Worm (Caenorhabditis elegans) whole organism, late embryonic: ENCODE results near the gene ZC204.13.
"Not testable (repeated sequence)": the region's sequence is repeated elsewhere in the genome, so short reads cannot be mapped to it uniquely, and the experiment has no call there.

ENCODE experiments used
- C38D4.7 ChIP-seq: fragments of 200-800 bp; sonication (Bioruptor generic); optimal IDR thresholded peaks from 2 replicates; lab custom pipeline; 2018; ENCODE audit warnings: mild to moderate bottlenecking, missing genetic modification characterization, moderate library complexity, missing compliant biosample characterization
- F13H6.1 ChIP-seq: sonication (generic microtip); optimal IDR thresholded peaks from 2 replicates; lab custom pipeline; 2016; ENCODE audit warnings: missing genetic modification characterization, missing compliant biosample characterization
- K02D7.2 ChIP-seq: sonication (generic microtip); optimal IDR thresholded peaks from 2 replicates; lab custom pipeline; 2017; ENCODE audit warnings: mild to moderate bottlenecking, missing genetic modification characterization, missing compliant biosample characterization
- ahr-1 ChIP-seq: sonication (generic microtip); optimal IDR thresholded peaks from 2 replicates; lab custom pipeline; 2016; ENCODE audit warnings: missing genetic modification characterization, missing compliant biosample characterization
- ceh-2 ChIP-seq: sonication (generic microtip); optimal IDR thresholded peaks from 2 replicates; lab custom pipeline; 2016; ENCODE audit warnings: missing genotype, missing genetic modification characterization, missing compliant biosample characterization
- ceh-22 ChIP-seq: sonication (generic microtip); optimal IDR thresholded peaks from 2 replicates; lab custom pipeline; 2017; ENCODE audit warnings: missing biosample characterization, missing genetic modification characterization
- ceh-34 ChIP-seq: sonication (generic microtip); optimal IDR thresholded peaks from 2 replicates; lab custom pipeline; 2016; ENCODE audit warnings: mild to moderate bottlenecking, missing genetic modification characterization, missing compliant biosample characterization
- ceh-45 ChIP-seq: fragments of 200-800 bp; sonication (Bioruptor generic); IDR thresholded peaks from 2 replicates; pipeline ENCODE4 v1.3.6; 2022; ENCODE audit warnings: missing genetic modification reagents, missing genetic modification characterization, missing compliant biosample characterization
- ceh-48 ChIP-seq: sonication (generic microtip); optimal IDR thresholded peaks from 2 replicates; lab custom pipeline; 2016; ENCODE audit warnings: missing genetic modification characterization, inconsistent platforms, missing compliant biosample characterization
- ceh-9 ChIP-seq: sonication (generic microtip); optimal IDR thresholded peaks from 2 replicates; lab custom pipeline; 2016; ENCODE audit warnings: mild to moderate bottlenecking, missing genetic modification characterization, inconsistent platforms, missing compliant biosample characterization
- dve-1 ChIP-seq: sonication (generic microtip); optimal IDR thresholded peaks from 2 replicates; lab custom pipeline; 2017; ENCODE audit warnings: antibody characterized with exemption, mild to moderate bottlenecking, missing genetic modification characterization, missing compliant biosample characterization
- elt-4 ChIP-seq: sonication (generic microtip); optimal IDR thresholded peaks from 2 replicates; lab custom pipeline; 2016; ENCODE audit warnings: missing genetic modification characterization, missing compliant biosample characterization
- eyg-1 ChIP-seq: sonication (generic microtip); optimal IDR thresholded peaks from 2 replicates; lab custom pipeline; 2016; ENCODE audit warnings: missing genotype, missing genetic modification characterization, missing compliant biosample characterization
- fax-1 ChIP-seq: sonication (generic microtip); optimal IDR thresholded peaks from 2 replicates; lab custom pipeline; 2016; ENCODE audit warnings: missing genotype, missing genetic modification characterization, missing compliant biosample characterization
- fkh-10 ChIP-seq: fragments of 150-350 bp; optimal IDR thresholded peaks from 2 replicates; lab custom pipeline; 2014; ENCODE audit warnings: missing biosample characterization, missing genetic modification reagents, missing genetic modification characterization
- fkh-6 ChIP-seq: sonication (generic microtip); optimal IDR thresholded peaks from 2 replicates; lab custom pipeline; 2016; ENCODE audit warnings: missing genetic modification characterization, missing compliant biosample characterization
- gmeb-2 ChIP-seq: sonication (generic microtip); optimal IDR thresholded peaks from 2 replicates; lab custom pipeline; 2016; ENCODE audit warnings: missing genetic modification characterization, inconsistent platforms, missing compliant biosample characterization
- hlh-13 ChIP-seq: fragments of 200-800 bp; sonication (Bioruptor generic); optimal IDR thresholded peaks from 2 replicates; lab custom pipeline; 2018; ENCODE audit warnings: mild to moderate bottlenecking, missing genetic modification characterization, missing compliant biosample characterization
- hlh-15 ChIP-seq: sonication (generic microtip); optimal IDR thresholded peaks from 2 replicates; lab custom pipeline; 2016; ENCODE audit warnings: missing genetic modification characterization, missing compliant biosample characterization
- hlh-6 ChIP-seq: sonication (generic microtip); optimal IDR thresholded peaks from 2 replicates; lab custom pipeline; 2016; ENCODE audit warnings: missing genotype, missing genetic modification characterization, missing compliant biosample characterization
- hlh-8 ChIP-seq: sonication (generic microtip); optimal IDR thresholded peaks from 2 replicates; lab custom pipeline; 2016; ENCODE audit warnings: missing genotype, missing genetic modification characterization, missing compliant biosample characterization
- lim-6 ChIP-seq: sonication (generic microtip); optimal IDR thresholded peaks from 2 replicates; lab custom pipeline; 2016; ENCODE audit warnings: missing genetic modification characterization, missing compliant biosample characterization
- madf-2 ChIP-seq: sonication (generic microtip); optimal IDR thresholded peaks from 2 replicates; lab custom pipeline; 2017; ENCODE audit warnings: missing genetic modification characterization, missing compliant biosample characterization
- nhr-11 ChIP-seq: fragments of 150-350 bp; optimal IDR thresholded peaks from 2 replicates; lab custom pipeline; 2014; ENCODE audit warnings: missing biosample characterization, missing genetic modification characterization
- pat-9 ChIP-seq: fragments of 200-800 bp; sonication (Bioruptor generic); optimal IDR thresholded peaks from 2 replicates; lab custom pipeline; 2018; ENCODE audit warnings: mild to moderate bottlenecking, missing genetic modification characterization, moderate library complexity, missing compliant biosample characterization
- pha-2 ChIP-seq: sonication (generic microtip); optimal IDR thresholded peaks from 2 replicates; lab custom pipeline; 2017; ENCODE audit warnings: mild to moderate bottlenecking, missing genetic modification characterization, missing compliant biosample characterization
- pqm-1 ChIP-seq: sonication (generic microtip); optimal IDR thresholded peaks from 2 replicates; lab custom pipeline; 2016; ENCODE audit warnings: missing genetic modification characterization, missing compliant biosample characterization
- ref-2 ChIP-seq: sonication (generic microtip); optimal IDR thresholded peaks from 2 replicates; lab custom pipeline; 2016; ENCODE audit warnings: missing genetic modification characterization, missing compliant biosample characterization
- rnt-1 ChIP-seq: sonication (generic microtip); optimal IDR thresholded peaks from 2 replicates; lab custom pipeline; 2016; ENCODE audit warnings: missing genetic modification characterization, missing compliant biosample characterization
- sox-4 ChIP-seq: sonication (generic microtip); optimal IDR thresholded peaks from 2 replicates; lab custom pipeline; 2017; ENCODE audit warnings: mild to moderate bottlenecking, missing genetic modification characterization, inconsistent platforms, missing compliant biosample characterization
- tbx-7 ChIP-seq: sonication (generic microtip); optimal IDR thresholded peaks from 2 replicates; lab custom pipeline; 2016; ENCODE audit warnings: missing genotype, missing genetic modification characterization, missing compliant biosample characterization
- unc-42 ChIP-seq: sonication (generic microtip); optimal IDR thresholded peaks from 2 replicates; lab custom pipeline; 2016; ENCODE audit warnings: missing genotype, missing genetic modification characterization, missing compliant biosample characterization
- unc-55 ChIP-seq: sonication (generic microtip); optimal IDR thresholded peaks from 2 replicates; lab custom pipeline; 2017; ENCODE audit warnings: missing biosample characterization, missing genetic modification reagents, missing genetic modification characterization

The ZC204.13 gene

ce11 chrII:1640496-1640895 is 20.3 kb downstream of the ZC204.13 start, which contains the start of gene srh-72:
Gene srh-72, minus strand, starts transcription at chrII:1640596.
- TF ChIP-seq pat-9 (tag; lab: Kevin White, UChicago) (no peak), fkh-6 (tag; lab: Kevin White, UChicago) (no peak), unc-55 (GFP tag; lab: Kevin White, UChicago) (no peak), tbx-7 (tag; lab: Kevin White, UChicago) (no peak), nhr-11 (tag; lab: Kevin White, UChicago) (no peak), elt-4 (tag; lab: Kevin White, UChicago) (no peak), unc-42 (no peak), hlh-8 (no peak), gmeb-2 (tag; lab: Kevin White, UChicago) (no peak), K02D7.2 (tag; lab: Kevin White, UChicago) (no peak), lim-6 (tag; lab: Kevin White, UChicago) (no peak), C38D4.7 (GFP tag; lab: Kevin White, UChicago) (no peak), ceh-22 (no peak), rnt-1 (tag; lab: Kevin White, UChicago) (no peak), hlh-6 (tag; lab: Kevin White, UChicago) (no peak), ceh-9 (no peak)

- TF ChIP-seq hlh-6 (tag; lab: Kevin White, UChicago); elt-4 (tag; lab: Kevin White, UChicago); ceh-2: not testable (repeated sequence)
These were observed 24.4 kb downstream of the ZC204.13 start, which contains the start of gene srg-20 for ce11 chrII:1636392-1636791. Gene srg-20, plus strand, starts transcription at chrII:1636692.

- TF ChIP-seq ceh-34 (tag; lab: Kevin White, UChicago) (no peak), elt-4 (tag; lab: Kevin White, UChicago) (no peak), ceh-2 (no peak), ceh-48 (tag; lab: Kevin White, UChicago) (no peak), pha-2 (tag; lab: Kevin White, UChicago) (no peak), nhr-11 (tag; lab: Kevin White, UChicago) (no peak), F13H6.1 (tag; lab: Kevin White, UChicago) (no peak), ceh-45 (GFP tag; lab: Robert Waterston, UW) (no peak), madf-2 (no peak), hlh-13 (GFP tag; lab: Kevin White, UChicago) (no peak), ceh-9 (no peak), rnt-1 (tag; lab: Kevin White, UChicago) (no peak), dve-1 (tag; lab: Kevin White, UChicago) (no peak), ref-2 (tag; lab: Kevin White, UChicago) (no peak), pqm-1 (tag; lab: Kevin White, UChicago) (no peak), fax-1 (tag; lab: Kevin White, UChicago) (no peak), ahr-1 (tag; lab: Kevin White, UChicago) (no peak), sox-4 (tag; lab: Kevin White, UChicago) (no peak)
These were observed 24.8 kb downstream of the ZC204.13 start for ce11 chrII:1635969-1636368.

ce11 chrII:1633490-1633889 is 27.3 kb downstream of the ZC204.13 start, which contains the start of gene C08E3.1:
Gene C08E3.1, plus strand, starts transcription at chrII:1633790.
- TF ChIP-seq ceh-22; fkh-6 (tag; lab: Kevin White, UChicago); pqm-1 (tag; lab: Kevin White, UChicago): not testable (repeated sequence)

- not testable (repeated sequence) for TF ChIP-seq ahr-1 (tag; lab: Kevin White, UChicago); rnt-1 (tag; lab: Kevin White, UChicago); fkh-10
These were observed 28.6 kb downstream of the ZC204.13 start, which contains the start of gene C08E3.13 for ce11 chrII:1632216-1632615. Gene C08E3.13, minus strand, starts transcription at chrII:1632316.

- TF ChIP-seq madf-2; hlh-15 (tag; lab: Kevin White, UChicago); eyg-1 (tag; lab: Kevin White, UChicago): not testable (repeated sequence)
These were observed 33.0 kb downstream of the ZC204.13 start, which contains the start of gene C08E3.15 for ce11 chrII:1627783-1628182. Gene C08E3.15, minus strand, starts transcription at chrII:1627883.
